Worm (Caenorhabditis elegans) whole organism, young adult: ENCODE measurements around the gene srsx-34.

Source experiments
- B0261.1 ChIP-seq: sonication (generic microtip); optimal IDR thresholded peaks from 2 replicates; lab custom pipeline; 2016; ENCODE audit warnings: mild to moderate bottlenecking, missing genetic modification characterization, moderate library complexity, missing compliant biosample characterization
- B0336.3 ChIP-seq: fragments of 200-800 bp; sonication (Bioruptor generic); IDR thresholded peaks from 2 replicates; pipeline ENCODE4 v1.3.6; 2022; ENCODE audit warnings: missing genetic modification characterization, missing compliant biosample characterization
- F57C9.4 ChIP-seq: sonication (generic microtip); optimal IDR thresholded peaks from 2 replicates; lab custom pipeline; 2017; ENCODE audit warnings: mild to moderate bottlenecking, missing genetic modification characterization, missing compliant biosample characterization
- Y53F4B.3 ChIP-seq: fragments of 200-800 bp; sonication (Bioruptor generic); IDR thresholded peaks from 2 replicates; pipeline ENCODE4 v1.3.6; 2022; ENCODE audit warnings: missing genetic modification reagents, missing genetic modification characterization, missing compliant biosample characterization
- Y79H2A.3 ChIP-seq: fragments of 200-800 bp; sonication (Bioruptor generic); conservative IDR thresholded peaks from 2 replicates; pipeline ENCODE4 v1.3.6; 2022; ENCODE audit warnings: missing genetic modification reagents, missing genetic modification characterization, missing compliant biosample characterization
- Y95B8A.8 ChIP-seq: fragments of 200-800 bp; sonication (Bioruptor generic); IDR thresholded peaks from 2 replicates; pipeline ENCODE4 v1.3.6; 2022; ENCODE audit warnings: missing genetic modification reagents, missing genetic modification characterization, missing compliant biosample characterization
- ZK185.1 ChIP-seq: sonication (generic microtip); optimal IDR thresholded peaks from 2 replicates; lab custom pipeline; 2016; ENCODE audit warnings: mild to moderate bottlenecking, missing genetic modification characterization, missing compliant biosample characterization; ENCODE audit not compliant: poor library complexity, severe bottlenecking
- akir-1 ChIP-seq: fragments of 200-800 bp; sonication (Bioruptor generic); optimal IDR thresholded peaks from 2 replicates; lab custom pipeline; 2018; ENCODE audit warnings: mild to moderate bottlenecking, missing genetic modification characterization, moderate library complexity, missing compliant biosample characterization
- atf-7 ChIP-seq: sonication (generic microtip); optimal IDR thresholded peaks from 2 replicates; lab custom pipeline; 2017; ENCODE audit warnings: mild to moderate bottlenecking, missing genetic modification characterization, missing compliant biosample characterization
- athp-1 ChIP-seq: sonication (generic microtip); optimal IDR thresholded peaks from 2 replicates; lab custom pipeline; 2017; ENCODE audit warnings: mild to moderate bottlenecking, missing genetic modification characterization, missing compliant biosample characterization
- attf-5 ChIP-seq: fragments of 200-800 bp; sonication (Bioruptor generic); optimal IDR thresholded peaks from 2 replicates; lab custom pipeline; 2018; ENCODE audit warnings: mild to moderate bottlenecking, missing genetic modification characterization, missing compliant biosample characterization
- cebp-1 ChIP-seq, 2 experiments: fragments of 200-800 bp in 1 of 2; sonication (Bioruptor generic) in 1 of 2; sonication (generic microtip) in 1 of 2; IDR thresholded peaks in 1 of 2; optimal IDR thresholded peaks in 1 of 2; 2 replicates each; pipeline versions ENCODE4 v1.3.6 to Lab custom; 2017 to 2022; ENCODE audit warnings: missing compliant biosample characterization in 2 of 2, missing genetic modification characterization in 2 of 2, mild to moderate bottlenecking in 1 of 2, missing genetic modification reagents in 1 of 2, moderate library complexity in 1 of 2
- chd-7 ChIP-seq: sonication (generic microtip); optimal IDR thresholded peaks from 2 replicates; lab custom pipeline; 2016; ENCODE audit warnings: mild to moderate bottlenecking, missing genetic modification characterization, moderate library complexity, missing compliant biosample characterization
- dox-1 ChIP-seq: fragments of 200-800 bp; sonication (Bioruptor generic); IDR thresholded peaks from 2 replicates; pipeline ENCODE4 v1.3.6; 2022; ENCODE audit warnings: missing genetic modification reagents, missing genetic modification characterization, missing compliant biosample characterization
- dpff-1 ChIP-seq: sonication (generic microtip); optimal IDR thresholded peaks from 2 replicates; lab custom pipeline; 2017; ENCODE audit warnings: mild to moderate bottlenecking, missing genetic modification characterization, missing compliant biosample characterization
- ets-4 ChIP-seq: fragments of 200-800 bp; sonication (Bioruptor generic); optimal IDR thresholded peaks from 2 replicates; lab custom pipeline; 2018; ENCODE audit warnings: mild to moderate bottlenecking, missing genetic modification characterization, missing compliant biosample characterization
- hrde-1 ChIP-seq: sonication (generic microtip); optimal IDR thresholded peaks from 2 replicates; lab custom pipeline; 2016; ENCODE audit warnings: missing genetic modification characterization, mild to moderate bottlenecking, missing compliant biosample characterization, moderate library complexity, missing genotype, missing genetic modification reagents, borderline replicate concordance
- hsf-1 ChIP-seq: fragments of 200-800 bp; sonication (Bioruptor generic); IDR thresholded peaks from 2 replicates; pipeline ENCODE4 v1.3.6; 2022; ENCODE audit warnings: missing genetic modification reagents, missing genetic modification characterization, missing compliant biosample characterization
- let-526 ChIP-seq: fragments of 200-800 bp; sonication (Bioruptor generic); IDR thresholded peaks from 2 replicates; pipeline ENCODE4 v1.3.6; 2022; ENCODE audit warnings: missing genetic modification reagents, missing genetic modification characterization, missing compliant biosample characterization
- let-607 ChIP-seq, 2 experiments: fragments of 200-800 bp in 1 of 2; sonication (Bioruptor generic) in 1 of 2; sonication (generic microtip) in 1 of 2; optimal IDR thresholded peaks; 2 replicates each; lab custom pipeline; 2016 to 2018; ENCODE audit warnings: mild to moderate bottlenecking in 2 of 2, missing compliant biosample characterization in 2 of 2, missing genetic modification characterization in 2 of 2, moderate library complexity in 2 of 2, missing genotype in 1 of 2
- lin-26 ChIP-seq: fragments of 200-800 bp; sonication (Bioruptor generic); IDR thresholded peaks from 2 replicates; pipeline ENCODE4 v1.3.6; 2022; ENCODE audit warnings: missing genetic modification reagents, missing genetic modification characterization, missing compliant biosample characterization
- lin-35 ChIP-seq, 3 experiments: fragments of 150-350 bp in 2 of 3; sonication (generic microtip) in 1 of 3; optimal IDR thresholded peaks; 2 replicates each; lab custom pipeline; 2014 to 2018; ENCODE audit warnings: missing biosample characterization in 3 of 3, missing genetic modification characterization in 3 of 3, missing genetic modification reagents in 3 of 3
- lin-40 ChIP-seq: sonication (generic microtip); optimal IDR thresholded peaks from 2 replicates; lab custom pipeline; 2016; ENCODE audit warnings: missing genetic modification characterization, mild to moderate bottlenecking, missing compliant biosample characterization, missing genotype, missing genetic modification reagents
- lin-54 ChIP-seq: fragments of 200-800 bp; sonication (Bioruptor generic); optimal IDR thresholded peaks from 2 replicates; lab custom pipeline; 2018; ENCODE audit warnings: mild to moderate bottlenecking, missing genetic modification characterization, missing compliant biosample characterization
- mcd-1 ChIP-seq: fragments of 200-800 bp; sonication (Bioruptor generic); IDR thresholded peaks from 2 replicates; pipeline ENCODE4 v1.3.6; 2022; ENCODE audit warnings: missing genetic modification reagents, missing genetic modification characterization, missing compliant biosample characterization
- mes-4 ChIP-seq: sonication (generic microtip); optimal IDR thresholded peaks from 2 replicates; lab custom pipeline; 2016; ENCODE audit warnings: missing genotype, missing genetic modification characterization, missing compliant biosample characterization
- nfyb-1 ChIP-seq: fragments of 200-800 bp; sonication (Bioruptor generic); IDR thresholded peaks from 2 replicates; pipeline ENCODE4 v1.3.6; 2022; ENCODE audit warnings: missing genetic modification reagents, missing genetic modification characterization, missing compliant biosample characterization
- nhr-80 ChIP-seq: sonication (generic microtip); optimal IDR thresholded peaks from 2 replicates; lab custom pipeline; 2016; ENCODE audit warnings: missing genetic modification characterization, missing compliant biosample characterization
- nhr-90 ChIP-seq: sonication (generic microtip); optimal IDR thresholded peaks from 2 replicates; lab custom pipeline; 2016; ENCODE audit warnings: missing genotype, mild to moderate bottlenecking, missing genetic modification characterization, missing compliant biosample characterization
- pbrm-1 ChIP-seq: fragments of 200-800 bp; sonication (Bioruptor generic); IDR thresholded peaks from 2 replicates; pipeline ENCODE4 v1.3.6; 2022; ENCODE audit warnings: missing genetic modification reagents, missing genetic modification characterization, missing compliant biosample characterization
- pha-4 ChIP-seq: fragments of 150-350 bp; sonication (generic microtip); optimal IDR thresholded peaks from 2 replicates; lab custom pipeline; 2014; ENCODE audit warnings: missing biosample characterization, missing genetic modification reagents, missing genetic modification characterization
- repo-1 ChIP-seq: sonication (generic microtip); optimal IDR thresholded peaks from 2 replicates; lab custom pipeline; 2017; ENCODE audit warnings: mild to moderate bottlenecking, missing genetic modification characterization, missing compliant biosample characterization
- sea-2 ChIP-seq: fragments of 200-800 bp; sonication (Bioruptor generic); IDR thresholded peaks from 2 replicates; pipeline ENCODE4 v1.3.6; 2022; ENCODE audit warnings: missing genetic modification characterization, missing compliant biosample characterization
- snpc-1.3 ChIP-seq: sonication (generic microtip); optimal IDR thresholded peaks from 2 replicates; lab custom pipeline; 2017; ENCODE audit warnings: missing genetic modification characterization, mild to moderate bottlenecking, missing compliant biosample characterization, antibody characterized with exemption, moderate library complexity, missing genotype, missing genetic modification reagents; ENCODE audit not compliant: insufficient read depth
- snpc-4 ChIP-seq, 5 experiments: fragments of 150-350 bp in 1 of 5; sonication (generic microtip) in 4 of 5; optimal IDR thresholded peaks; 2 replicates each; lab custom pipeline; 2014 to 2018; ENCODE audit warnings: missing genetic modification characterization in 5 of 5, missing biosample characterization in 3 of 5, antibody characterized with exemption in 2 of 5, mild to moderate bottlenecking in 2 of 5, missing compliant biosample characterization in 2 of 5, missing genotype in 2 of 5, moderate library complexity in 2 of 5, missing genetic modification reagents in 1 of 5
- somi-1 ChIP-seq: fragments of 200-800 bp; sonication (Bioruptor generic); optimal IDR thresholded peaks from 2 replicates; lab custom pipeline; 2018; ENCODE audit warnings: mild to moderate bottlenecking, missing genetic modification characterization, missing compliant biosample characterization
- tbp1 ChIP-seq: fragments of 200-800 bp; sonication (Bioruptor generic); optimal IDR thresholded peaks from 2 replicates; lab custom pipeline; 2018; ENCODE audit warnings: mild to moderate bottlenecking, missing genetic modification characterization, missing compliant biosample characterization
- tlf-1 ChIP-seq: fragments of 200-800 bp; sonication (Bioruptor generic); optimal IDR thresholded peaks from 2 replicates; lab custom pipeline; 2018; ENCODE audit warnings: mild to moderate bottlenecking, missing genetic modification characterization, missing compliant biosample characterization
- zfh-2 ChIP-seq: fragments of 200-800 bp; sonication (Bioruptor generic); conservative IDR thresholded peaks from 2 replicates; pipeline ENCODE4 v1.3.6; 2022; ENCODE audit warnings: missing genetic modification reagents, missing genetic modification characterization, missing compliant biosample characterization
- ztf-22 ChIP-seq: fragments of 200-800 bp; sonication (Bioruptor generic); optimal IDR thresholded peaks from 2 replicates; lab custom pipeline; 2018; ENCODE audit warnings: mild to moderate bottlenecking, missing genetic modification characterization, moderate library complexity, missing compliant biosample characterization

Gene srsx-34

ce11 chrV:9078815-9079525 lies 43.2 kb downstream of the srsx-34 start (continued):
- TF ChIP-seq snpc-4 (GFP tag; optimal IDR thresholded peaks at IDR 0.05; lab: Kevin White, UChicago), result no peak
- peak in 1 of 4 experiments; percentile 1 for TF ChIP-seq snpc-4 (tag; optimal IDR thresholded peaks at IDR 0.05; lab: Kevin White, UChicago)
- TF ChIP-seq ZK185.1 (tag; lab: Kevin White, UChicago), result no peak
- TF ChIP-seq tlf-1 (GFP tag; lab: Kevin White, UChicago), result no peak
- no peak for TF ChIP-seq nfyb-1 (GFP tag; lab: Robert Waterston, UW)
- TF ChIP-seq mes-4 (tag; lab: Kevin White, UChicago), result no peak
- TF ChIP-seq let-607 (tag; optimal IDR thresholded peaks at IDR 0.05; lab: Kevin White, UChicago), result peak in 1 of 2 experiments; percentile 31
- TF ChIP-seq cebp-1 (GFP tag; IDR thresholded peaks at IDR 0.05; lab: Robert Waterston, UW), result no peak
- peak; percentile 63 for TF ChIP-seq cebp-1 (tag; optimal IDR thresholded peaks at IDR 0.05; lab: Kevin White, UChicago)
- TF ChIP-seq atf-7 (tag; lab: Kevin White, UChicago), result peak; percentile 50
- TF ChIP-seq athp-1 (tag; lab: Kevin White, UChicago), result no peak
- peak; percentile 88 for TF ChIP-seq nhr-80 (tag; lab: Kevin White, UChicago)
- TF ChIP-seq nhr-90 (tag; lab: Kevin White, UChicago), result peak; percentile 61
- TF ChIP-seq attf-5 (GFP tag; lab: Kevin White, UChicago), result peak; percentile 29
- TF ChIP-seq lin-40 (tag; lab: Kevin White, UChicago), result no peak
- no peak for TF ChIP-seq lin-26 (GFP tag; lab: Robert Waterston, UW)
- TF ChIP-seq akir-1, result no peak
- TF ChIP-seq hsf-1, result no peak
- no peak for TF ChIP-seq lin-35 (GFP tag; optimal IDR thresholded peaks at IDR 0.05; lab: Kevin White, UChicago)
- no peak for TF ChIP-seq B0261.1 (tag; lab: Kevin White, UChicago)
- TF ChIP-seq Y79H2A.3 (GFP tag; lab: Robert Waterston, UW), result no peak
- no peak for TF ChIP-seq dpff-1 (tag; lab: Kevin White, UChicago)
- TF ChIP-seq repo-1 (tag; lab: Kevin White, UChicago), result no peak
- no peak for TF ChIP-seq zfh-2
- TF ChIP-seq pha-4, result no peak
- TF ChIP-seq F57C9.4 (tag; lab: Kevin White, UChicago), result no peak
- no peak for TF ChIP-seq sea-2 (GFP tag; lab: Robert Waterston, UW)

ce11 chrV:9079965-9080432 lies 44.2 kb downstream of the srsx-34 start:
- peak; percentile 87 for TF ChIP-seq ztf-22 (GFP tag; lab: Kevin White, UChicago)
- TF ChIP-seq mcd-1 (GFP tag; lab: Robert Waterston, UW), result 0 out of 2 replicates have a peak, but pooled peaks have one; percentile 6
- peak; percentile 21 for TF ChIP-seq lin-40 (tag; lab: Kevin White, UChicago)
- TF ChIP-seq snpc-1.3 (tag; lab: Kevin White, UChicago), result no peak
- TF ChIP-seq ets-4 (GFP tag; lab: Kevin White, UChicago), result peak; percentile 92
- no peak for TF ChIP-seq somi-1 (GFP tag; lab: Kevin White, UChicago)
- peak; percentile 4 for TF ChIP-seq attf-5 (GFP tag; lab: Kevin White, UChicago)
- TF ChIP-seq let-607 (tag; optimal IDR thresholded peaks at IDR 0.05; lab: Kevin White, UChicago), result peak; percentile 53 to 74
- TF ChIP-seq nhr-80 (tag; lab: Kevin White, UChicago), result peak; percentile 99
- no peak for TF ChIP-seq mes-4 (tag; lab: Kevin White, UChicago)
- peak; percentile 22; the same call in 1 of the 2 replicates for TF ChIP-seq cebp-1 (GFP tag; IDR thresholded peaks at IDR 0.05; lab: Robert Waterston, UW)
- peak; percentile 68 for TF ChIP-seq cebp-1 (tag; optimal IDR thresholded peaks at IDR 0.05; lab: Kevin White, UChicago)
- peak; percentile 37; the same call in 1 of the 2 replicates for TF ChIP-seq pbrm-1 (GFP tag; lab: Robert Waterston, UW)
- peak; percentile 54 for TF ChIP-seq nhr-90 (tag; lab: Kevin White, UChicago)
- peak; percentile 31 for TF ChIP-seq tbp1 (GFP tag; lab: Kevin White, UChicago)
- peak; percentile 40 for TF ChIP-seq lin-54
- peak; percentile 19 for TF ChIP-seq ZK185.1 (tag; lab: Kevin White, UChicago)
- TF ChIP-seq B0336.3 (GFP tag; lab: Robert Waterston, UW), result peak; percentile 72
- peak; percentile 47 for TF ChIP-seq chd-7 (tag; lab: Kevin White, UChicago)
- peak; percentile 4; the same call in 1 of the 2 replicates for TF ChIP-seq let-526
- TF ChIP-seq Y79H2A.3 (GFP tag; lab: Robert Waterston, UW), result no peak
- no peak for TF ChIP-seq Y53F4B.3 (GFP tag; lab: Robert Waterston, UW)
- TF ChIP-seq snpc-4 (GFP tag; optimal IDR thresholded peaks at IDR 0.05; lab: Kevin White, UChicago), result no peak
- peak in 2 of 4 experiments; percentile 24 to 37 for TF ChIP-seq snpc-4 (tag; optimal IDR thresholded peaks at IDR 0.05; lab: Kevin White, UChicago)
- no peak for TF ChIP-seq hrde-1 (tag; lab: Kevin White, UChicago)
- TF ChIP-seq atf-7 (tag; lab: Kevin White, UChicago), result peak; percentile 88
- TF ChIP-seq nfyb-1 (GFP tag; lab: Robert Waterston, UW), result peak; percentile 60
- TF ChIP-seq Y95B8A.8 (GFP tag; lab: Robert Waterston, UW), result 0 out of 2 replicates have a peak, but pooled peaks have one; percentile 36
- TF ChIP-seq dox-1 (GFP tag; lab: Robert Waterston, UW), result peak; percentile 69; the same call in 1 of the 2 replicates
